Worm (Caenorhabditis elegans) whole organism, L1 larva: Measurements from ENCODE around the gene rmh-2.

Experiments
- C04F5.9 ChIP-seq: sonication (generic microtip); optimal IDR thresholded peaks from 2 replicates; lab custom pipeline; 2016; ENCODE audit warnings: missing genetic modification characterization, missing compliant biosample characterization
- F16B12.6 ChIP-seq: fragments of 150-350 bp; optimal IDR thresholded peaks from 2 replicates; lab custom pipeline; 2014; ENCODE audit warnings: missing biosample characterization, missing genetic modification characterization
- aha-1 ChIP-seq: fragments of 150-350 bp; optimal IDR thresholded peaks from 2 replicates; lab custom pipeline; 2014; ENCODE audit warnings: missing biosample characterization, missing genetic modification characterization
- blmp-1 ChIP-seq: fragments of 150-350 bp; optimal IDR thresholded peaks from 2 replicates; lab custom pipeline; 2014; ENCODE audit warnings: missing biosample characterization, missing genetic modification characterization
- ceh-63 ChIP-seq: fragments of 200-800 bp; sonication (Bioruptor generic); optimal IDR thresholded peaks from 2 replicates; lab custom pipeline; 2018; ENCODE audit warnings: mild to moderate bottlenecking, missing genetic modification characterization, missing compliant biosample characterization
- ceh-88 ChIP-seq: fragments of 200-800 bp; sonication (Bioruptor generic); IDR thresholded peaks from 2 replicates; pipeline ENCODE4 v1.3.6; 2022; ENCODE audit warnings: missing genetic modification characterization, missing compliant biosample characterization
- ceh-90 ChIP-seq: sonication (generic microtip); optimal IDR thresholded peaks from 2 replicates; lab custom pipeline; 2016; ENCODE audit warnings: missing genetic modification characterization, missing compliant biosample characterization
- dsc-1 ChIP-seq: sonication (generic microtip); optimal IDR thresholded peaks from 2 replicates; lab custom pipeline; 2016; ENCODE audit warnings: mild to moderate bottlenecking, missing genetic modification characterization, missing compliant biosample characterization
- efl-1 ChIP-seq, 4 experiments: fragments of 150-350 bp; optimal IDR thresholded peaks in 3 of 4; peaks in 1 of 4; 1 replicate in 1 of 4; 2 replicates in 3 of 4; lab custom pipeline; 2014; ENCODE audit warnings: missing biosample characterization in 2 of 4, missing genetic modification characterization in 2 of 4, missing genetic modification reagents in 2 of 4
- egl-27 ChIP-seq, 2 experiments: fragments of 150-350 bp in 1 of 2; sonication (generic microtip); optimal IDR thresholded peaks; 3 replicates each; lab custom pipeline; 2017 to 2018; ENCODE audit warnings: missing biosample characterization in 2 of 2, missing genetic modification characterization in 2 of 2, missing genetic modification reagents in 2 of 2
- elt-2 ChIP-seq: sonication (generic microtip); optimal IDR thresholded peaks from 2 replicates; lab custom pipeline; 2016; ENCODE audit warnings: missing genetic modification characterization, mild to moderate bottlenecking, inconsistent platforms, missing compliant biosample characterization, missing genetic modification reagents
- elt-3 ChIP-seq, 6 experiments: fragments of 150-350 bp in 1 of 6; sonication (generic microtip); optimal IDR thresholded peaks; 2 replicates each; lab custom pipeline; 2017 to 2018; ENCODE audit warnings: missing biosample characterization in 6 of 6, missing genetic modification characterization in 6 of 6, inconsistent platforms in 1 of 6
- ets-5 ChIP-seq: fragments of 200-800 bp; sonication (Bioruptor generic); IDR thresholded peaks from 2 replicates; pipeline ENCODE4 v1.3.6; 2022; ENCODE audit warnings: missing genetic modification characterization, missing compliant biosample characterization
- fkh-4 ChIP-seq: sonication (generic microtip); optimal IDR thresholded peaks from 2 replicates; lab custom pipeline; 2016; ENCODE audit warnings: missing compliant biosample characterization, missing genetic modification characterization, borderline replicate concordance
- fkh-8 ChIP-seq: sonication (generic microtip); optimal IDR thresholded peaks from 2 replicates; lab custom pipeline; 2016; ENCODE audit warnings: mild to moderate bottlenecking, missing genetic modification characterization, missing compliant biosample characterization
- fos-1 ChIP-seq: fragments of 150-350 bp; optimal IDR thresholded peaks from 2 replicates; lab custom pipeline; 2014; ENCODE audit warnings: missing biosample characterization, missing genetic modification characterization
- grh-1 ChIP-seq: fragments of 200-800 bp; sonication (Bioruptor generic); IDR thresholded peaks from 2 replicates; pipeline ENCODE4 v1.3.6; 2022; ENCODE audit warnings: missing genetic modification reagents, missing genetic modification characterization, missing compliant biosample characterization
- hpl-2 ChIP-seq: fragments of 150-350 bp; optimal IDR thresholded peaks from 2 replicates; lab custom pipeline; 2014; ENCODE audit warnings: missing biosample characterization, missing genetic modification reagents, missing genetic modification characterization
- irx-1 ChIP-seq: sonication (generic microtip); optimal IDR thresholded peaks from 2 replicates; lab custom pipeline; 2016; ENCODE audit warnings: missing genetic modification characterization, missing compliant biosample characterization
- lin-15B ChIP-seq: fragments of 150-350 bp; sonication (generic microtip); optimal IDR thresholded peaks from 3 replicates; lab custom pipeline; 2014; ENCODE audit warnings: missing biosample characterization, missing genetic modification characterization
- lin-35 ChIP-seq, 2 experiments: fragments of 150-350 bp; optimal IDR thresholded peaks; 2 replicates each; lab custom pipeline; 2014; ENCODE audit warnings: missing biosample characterization in 2 of 2, missing genetic modification characterization in 2 of 2, missing genetic modification reagents in 2 of 2
- lsy-2 ChIP-seq, 2 experiments: fragments of 150-350 bp; optimal IDR thresholded peaks; 2 replicates each; lab custom pipeline; 2014; ENCODE audit warnings: missing biosample characterization in 2 of 2, missing genetic modification characterization in 2 of 2
- nhr-12 ChIP-seq: sonication (generic microtip); optimal IDR thresholded peaks from 2 replicates; lab custom pipeline; 2017; ENCODE audit warnings: missing biosample characterization, missing genetic modification characterization
- nhr-47 ChIP-seq: sonication (generic microtip); optimal IDR thresholded peaks from 2 replicates; lab custom pipeline; 2016; ENCODE audit warnings: mild to moderate bottlenecking, missing genetic modification characterization, moderate library complexity, missing compliant biosample characterization
- nhr-77 ChIP-seq: fragments of 150-350 bp; optimal IDR thresholded peaks from 2 replicates; lab custom pipeline; 2014; ENCODE audit warnings: missing biosample characterization, missing genetic modification characterization
- nhr-85 ChIP-seq: sonication (generic microtip); peaks from one replicate; lab custom pipeline; 2016; ENCODE audit warnings: missing genetic modification characterization, inconsistent platforms, missing compliant biosample characterization
- nhr-90 ChIP-seq: sonication (generic microtip); optimal IDR thresholded peaks from 2 replicates; lab custom pipeline; 2016; ENCODE audit warnings: mild to moderate bottlenecking, missing genetic modification characterization, missing compliant biosample characterization; ENCODE audit not compliant: poor library complexity
- pag-3 ChIP-seq: sonication (generic microtip); optimal IDR thresholded peaks from 2 replicates; lab custom pipeline; 2017; ENCODE audit warnings: missing genetic modification characterization, mild to moderate bottlenecking, missing compliant biosample characterization, antibody characterized with exemption, borderline replicate concordance; ENCODE audit not compliant: insufficient read depth
- skn-1 ChIP-seq: fragments of 150-350 bp; optimal IDR thresholded peaks from 2 replicates; lab custom pipeline; 2014; ENCODE audit warnings: missing biosample characterization, missing genetic modification characterization
- sup-37 ChIP-seq: fragments of 200-800 bp; sonication (Bioruptor generic); optimal IDR thresholded peaks from 2 replicates; lab custom pipeline; 2018; ENCODE audit warnings: mild to moderate bottlenecking, missing genetic modification characterization, missing compliant biosample characterization
- swsn-7 ChIP-seq: sonication (generic microtip); optimal IDR thresholded peaks from 2 replicates; lab custom pipeline; 2016; ENCODE audit warnings: missing genetic modification characterization, missing compliant biosample characterization
- tlp-1 ChIP-seq: fragments of 150-350 bp; optimal IDR thresholded peaks from 2 replicates; lab custom pipeline; 2014; ENCODE audit warnings: missing biosample characterization, missing genetic modification characterization
- unc-30 ChIP-seq: sonication (generic microtip); optimal IDR thresholded peaks from 2 replicates; lab custom pipeline; 2017; ENCODE audit warnings: missing biosample characterization, missing genetic modification characterization
- unc-62 ChIP-seq: fragments of 150-350 bp; optimal IDR thresholded peaks from 2 replicates; lab custom pipeline; 2014; ENCODE audit warnings: missing biosample characterization, missing genetic modification reagents, missing genetic modification characterization
- unc-86 ChIP-seq: sonication (generic microtip); optimal IDR thresholded peaks from 2 replicates; lab custom pipeline; 2016; ENCODE audit warnings: missing genetic modification characterization, missing compliant biosample characterization
- zag-1 ChIP-seq: fragments of 150-350 bp; optimal IDR thresholded peaks from 2 replicates; lab custom pipeline; 2014; ENCODE audit warnings: missing biosample characterization, missing genetic modification characterization
- zip-4 ChIP-seq: fragments of 200-800 bp; sonication (Bioruptor generic); optimal IDR thresholded peaks from 2 replicates; lab custom pipeline; 2018; ENCODE audit warnings: mild to moderate bottlenecking, missing genetic modification characterization, moderate library complexity, missing compliant biosample characterization
- ztf-11 ChIP-seq, 2 experiments: sonication (generic microtip); optimal IDR thresholded peaks; 2 replicates each; lab custom pipeline; 2016 to 2017; ENCODE audit warnings: missing genetic modification characterization in 2 of 2, missing biosample characterization in 1 of 2, missing compliant biosample characterization in 1 of 2
- ztf-4 ChIP-seq: fragments of 150-350 bp; optimal IDR thresholded peaks from 2 replicates; lab custom pipeline; 2014; ENCODE audit warnings: missing biosample characterization, missing genetic modification characterization

Gene rmh-2

ce11 chrV:9943039-9943438 is 12.5 kb upstream of the rmh-2 start, which contains the start of gene fipr-12:
TSS of gene fipr-12 (plus strand) at chrV:9943339.
- TF ChIP-seq nhr-85 (tag; lab: Kevin White, UChicago) (no peak), ets-5 (GFP tag; lab: Robert Waterston, UW) (no peak), lin-15B (tag; lab: Kevin White, UChicago) (no peak), irx-1 (tag; lab: Kevin White, UChicago) (no peak), sup-37 (GFP tag; lab: Kevin White, UChicago) (no peak), zag-1 (tag; lab: Kevin White, UChicago) (no peak), dsc-1 (tag; lab: Kevin White, UChicago) (no peak), ceh-90 (tag; lab: Kevin White, UChicago) (no peak), skn-1 (no peak), ztf-11 (tag; optimal IDR thresholded peaks at IDR 0.05; lab: Kevin White, UChicago) (no peak), nhr-90 (no peak), ztf-4 (tag; lab: Kevin White, UChicago) (no peak), nhr-47 (tag; lab: Kevin White, UChicago) (no peak), nhr-12 (tag; lab: Kevin White, UChicago) (no peak), C04F5.9 (no peak), grh-1 (GFP tag; lab: Robert Waterston, UW) (no peak)

ce11 chrV:9937435-9937834 is 6.9 kb upstream of the rmh-2 start, which contains the start of gene srj-33:
TSS of gene srj-33 (minus strand) at chrV:9937535.
- no peak for TF ChIP-seq fkh-4 (tag; lab: Kevin White, UChicago)
- TF ChIP-seq F16B12.6, result no peak
- no peak for TF ChIP-seq unc-30 (tag; lab: Kevin White, UChicago)
- no peak for TF ChIP-seq aha-1 (tag; lab: Kevin White, UChicago)
- no peak for TF ChIP-seq ceh-63 (GFP tag; lab: Kevin White, UChicago)
- TF ChIP-seq swsn-7 (tag; lab: Kevin White, UChicago), result no peak
- no peak for TF ChIP-seq hpl-2 (GFP tag; lab: Kevin White, UChicago)
- TF ChIP-seq zip-4, result no peak
- no peak for TF ChIP-seq tlp-1
- TF ChIP-seq unc-86, result no peak
- TF ChIP-seq skn-1, result no peak
- TF ChIP-seq egl-27 (tag; optimal IDR thresholded peaks at IDR 0.05; lab: Kevin White, UChicago), result no peak
- TF ChIP-seq grh-1 (GFP tag; lab: Robert Waterston, UW), result no peak
- TF ChIP-seq blmp-1 (tag; lab: Kevin White, UChicago), result no peak
- no peak for TF ChIP-seq lsy-2 (tag; optimal IDR thresholded peaks at IDR 0.05; lab: Kevin White, UChicago)

DNA sequence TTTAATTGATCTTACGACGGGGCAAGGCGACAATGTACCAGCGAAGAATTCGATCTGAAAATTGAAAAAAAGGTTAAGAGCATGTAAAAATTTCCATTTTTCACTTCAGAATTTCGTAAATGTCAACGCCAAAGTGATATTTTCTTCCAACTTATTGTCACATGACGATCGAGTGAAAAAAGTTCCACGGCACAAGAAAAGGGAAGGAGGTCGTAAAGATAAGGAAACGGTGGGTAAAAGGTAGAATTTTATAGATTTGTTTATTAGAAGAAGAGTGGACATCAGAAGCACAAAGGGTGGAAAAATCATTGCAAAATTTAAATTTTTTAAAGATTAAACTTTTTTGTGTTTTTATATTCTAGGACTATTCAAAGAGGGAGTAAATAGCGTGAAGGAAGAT is 2.6 kb downstream of the rmh-2 start:
- no peak for TF ChIP-seq nhr-77 (tag; lab: Kevin White, UChicago)
- peak; percentile 73 for TF ChIP-seq elt-2 (tag; lab: Kevin White, UChicago)
- no peak for TF ChIP-seq nhr-85 (tag; lab: Kevin White, UChicago)
- no peak for TF ChIP-seq nhr-90
- TF ChIP-seq lin-35 (GFP tag; optimal IDR thresholded peaks at IDR 0.05; lab: Kevin White, UChicago), result peak in 1 of 2 experiments; percentile 28
- TF ChIP-seq fos-1 (tag; lab: Kevin White, UChicago), result no peak
- TF ChIP-seq, all 84 proteins: peak for 2

DNA sequence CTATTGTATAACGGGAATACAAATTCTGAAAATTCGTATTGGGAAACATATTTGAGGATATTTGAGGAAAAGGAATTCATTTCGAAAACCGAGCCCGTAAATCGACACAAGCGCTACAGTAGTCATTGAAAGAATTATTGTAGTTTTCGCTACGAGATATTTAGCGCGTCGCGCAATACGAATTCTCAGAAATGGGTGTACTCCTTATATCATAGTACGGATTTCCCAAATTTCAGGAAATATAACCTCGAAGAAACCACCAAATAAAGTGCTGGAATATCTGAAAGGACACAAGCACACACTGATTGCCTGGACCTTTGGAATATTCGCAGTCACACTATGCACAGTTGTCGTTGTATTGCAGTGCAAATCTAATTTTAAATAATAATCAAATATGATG is 3.2 kb downstream of the rmh-2 start:
- TF ChIP-seq elt-2 (tag; lab: Kevin White, UChicago), result no peak
- TF ChIP-seq efl-1 (optimal IDR thresholded peaks at IDR 0.05; lab: Kevin White, UChicago), result no peak
- peak in 1 of 2 experiments; percentile 34 for TF ChIP-seq efl-1 (GFP tag; optimal IDR thresholded peaks at IDR 0.05 in 1 of 2; lab: Kevin White, UChicago)
- no peak for TF ChIP-seq nhr-85 (tag; lab: Kevin White, UChicago)

DNA sequence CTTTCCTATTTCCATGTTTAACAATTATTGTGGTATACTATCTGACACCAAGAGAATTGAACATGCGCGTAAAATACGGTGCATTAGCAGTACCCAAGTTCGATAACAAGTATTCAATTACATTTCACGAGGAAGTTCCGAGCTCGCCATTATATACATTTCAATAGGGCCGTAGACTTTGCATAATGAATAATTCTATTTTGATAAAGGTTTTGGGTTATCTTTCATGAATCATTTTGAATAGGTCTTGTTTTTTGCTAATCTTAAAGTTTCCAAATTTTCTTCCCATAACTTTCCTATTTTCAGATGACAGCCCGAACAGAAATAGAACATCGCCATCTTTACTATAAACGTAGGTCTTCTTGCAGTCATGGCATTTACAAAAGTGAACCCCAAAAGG is 4.3 kb downstream of the rmh-2 start, which contains the start of gene C50H2.13:
C50H2.13 (plus strand) TSS at position 301 of the 400 bp plus-strand sequence.
- no peak for TF ChIP-seq ceh-90 (tag; lab: Kevin White, UChicago)
- TF ChIP-seq sup-37 (GFP tag; lab: Kevin White, UChicago), result no peak
- no peak for TF ChIP-seq elt-2 (tag; lab: Kevin White, UChicago)
- no peak for TF ChIP-seq ceh-88 (GFP tag; lab: Robert Waterston, UW)
- no peak for TF ChIP-seq nhr-47 (tag; lab: Kevin White, UChicago)
- no peak for TF ChIP-seq pag-3 (tag; lab: Kevin White, UChicago)
- no peak for TF ChIP-seq elt-3 (tag; optimal IDR thresholded peaks at IDR 0.05; lab: Kevin White, UChicago)
- TF ChIP-seq fkh-8, result no peak
- TF ChIP-seq fos-1 (tag; lab: Kevin White, UChicago), result no peak
- TF ChIP-seq unc-62 (GFP tag; lab: Kevin White, UChicago), result no peak
- TF ChIP-seq ztf-11 (tag; optimal IDR thresholded peaks at IDR 0.05; lab: Kevin White, UChicago), result no peak
